Fruit fly (Drosophila melanogaster) whole organism: ENCODE data around the gene Sec16.

Source experiments
- CG8478 ChIP-seq: fragments of >200 bp; optimal IDR thresholded peaks from 2 replicates; lab custom pipeline; 2018; ENCODE audit warnings: inconsistent platforms
- psq ChIP-seq: fragments of >200 bp; optimal IDR thresholded peaks from 2 replicates; lab custom pipeline; 2017

dm6 chrX:12552824-12553223, 43.0 kb upstream of the Sec16 start, which contains the start of gene Cpr11B:
- no peak for TF ChIP-seq CG8478 (lab: Kevin White, UChicago)
- no peak for TF ChIP-seq psq (lab: Kevin White, UChicago)
